Worm (Caenorhabditis elegans) whole organism, L4 larva: ENCODE data around the gene far-8.

Experiments
- D1046.2 ChIP-seq: fragments of 200-800 bp; sonication (Bioruptor generic); IDR thresholded peaks from 2 replicates; pipeline ENCODE4 v1.3.6; 2022; ENCODE audit warnings: missing genetic modification characterization, missing compliant biosample characterization
- F10B5.3 ChIP-seq: sonication (generic microtip); optimal IDR thresholded peaks from 2 replicates; lab custom pipeline; 2016; ENCODE audit warnings: mild to moderate bottlenecking, missing genetic modification characterization, missing compliant biosample characterization
- F49E8.2 ChIP-seq: sonication (generic microtip); optimal IDR thresholded peaks from 2 replicates; lab custom pipeline; 2016; ENCODE audit warnings: missing compliant biosample characterization, mild to moderate bottlenecking, missing genetic modification characterization, borderline replicate concordance
- T26A8.4 ChIP-seq: fragments of 200-800 bp; sonication (Bioruptor generic); IDR thresholded peaks from 2 replicates; pipeline ENCODE4 v1.3.6; 2022; ENCODE audit warnings: missing genetic modification characterization, missing compliant biosample characterization
- Y105C5A.15 ChIP-seq: fragments of 200-800 bp; sonication (Bioruptor generic); IDR thresholded peaks from 2 replicates; pipeline ENCODE4 v1.3.6; 2022; ENCODE audit warnings: missing genetic modification characterization, missing compliant biosample characterization
- Y48G9A.11 ChIP-seq: fragments of 200-800 bp; sonication (Bioruptor generic); IDR thresholded peaks from 2 replicates; pipeline ENCODE4 v1.3.6; 2022; ENCODE audit warnings: missing genetic modification reagents, missing genetic modification characterization, missing compliant biosample characterization
- Y5F2A.4 ChIP-seq: fragments of 200-800 bp; sonication (Bioruptor generic); optimal IDR thresholded peaks from 2 replicates; lab custom pipeline; 2018; ENCODE audit warnings: mild to moderate bottlenecking, missing genetic modification characterization, missing compliant biosample characterization
- Y75B8A.6 ChIP-seq: fragments of 200-800 bp; sonication (Bioruptor generic); IDR thresholded peaks from 2 replicates; pipeline ENCODE4 v1.3.6; 2022; ENCODE audit warnings: missing genetic modification reagents, missing genetic modification characterization, missing compliant biosample characterization
- ZK546.5 ChIP-seq, 2 experiments: sonication (generic microtip); optimal IDR thresholded peaks; 2 replicates each; lab custom pipeline; 2017; ENCODE audit warnings: missing biosample characterization in 2 of 2, missing genetic modification characterization in 2 of 2
- aly-2 ChIP-seq: sonication (generic microtip); optimal IDR thresholded peaks from 2 replicates; lab custom pipeline; 2018; ENCODE audit warnings: missing biosample characterization, missing genetic modification characterization
- ama-1 ChIP-seq: fragments of 150-350 bp; optimal IDR thresholded peaks from 2 replicates; lab custom pipeline; 2014; ENCODE audit warnings: inconsistent platforms, mixed read lengths
- attf-4 ChIP-seq: sonication (generic microtip); optimal IDR thresholded peaks from 3 replicates; lab custom pipeline; 2017; ENCODE audit warnings: missing biosample characterization, missing genetic modification characterization
- ceh-20 ChIP-seq: fragments of 200-800 bp; sonication (Bioruptor generic); IDR thresholded peaks from 2 replicates; pipeline ENCODE4 v1.3.6; 2022; ENCODE audit warnings: missing genetic modification reagents, missing genetic modification characterization, missing compliant biosample characterization
- ceh-28 ChIP-seq: fragments of 150-350 bp; optimal IDR thresholded peaks from 2 replicates; lab custom pipeline; 2014; ENCODE audit warnings: missing biosample characterization, missing genetic modification reagents, missing genetic modification characterization
- ceh-44 ChIP-seq: fragments of 200-800 bp; sonication (Bioruptor generic); IDR thresholded peaks from 2 replicates; pipeline ENCODE4 v1.3.6; 2022; ENCODE audit warnings: missing genetic modification reagents, missing genetic modification characterization, missing compliant biosample characterization
- ces-1 ChIP-seq: fragments of 150-350 bp; sonication (generic microtip); optimal IDR thresholded peaks from 4 replicates; lab custom pipeline; 2014; ENCODE audit warnings: missing biosample characterization, missing genetic modification reagents, missing genetic modification characterization
- cey-2 ChIP-seq: sonication (generic microtip); optimal IDR thresholded peaks from 3 replicates; lab custom pipeline; 2017; ENCODE audit warnings: missing genetic modification characterization, mild to moderate bottlenecking, missing compliant biosample characterization, antibody characterized with exemption, borderline replicate concordance; ENCODE audit not compliant: insufficient read depth
- daf-16 ChIP-seq, 3 experiments: sonication (generic microtip); optimal IDR thresholded peaks; 2 replicates each; lab custom pipeline; 2016 to 2017; ENCODE audit warnings: missing genetic modification characterization in 3 of 3, missing genetic modification reagents in 3 of 3, mild to moderate bottlenecking in 2 of 3, missing compliant biosample characterization in 2 of 3, missing biosample characterization in 1 of 3, moderate library complexity in 1 of 3
- dmd-6 ChIP-seq: fragments of 200-800 bp; sonication (Bioruptor generic); IDR thresholded peaks from 2 replicates; pipeline ENCODE4 v1.3.6; 2022; ENCODE audit warnings: missing genetic modification reagents, missing genetic modification characterization, missing compliant biosample characterization
- dmd-8 ChIP-seq: fragments of 200-800 bp; sonication (Bioruptor generic); IDR thresholded peaks from 2 replicates; pipeline ENCODE4 v1.3.6; 2022; ENCODE audit warnings: missing genetic modification characterization, missing compliant biosample characterization
- dmd-9 ChIP-seq: fragments of 200-800 bp; sonication (Bioruptor generic); IDR thresholded peaks from 2 replicates; pipeline ENCODE4 v1.3.6; 2022; ENCODE audit warnings: missing genetic modification reagents, missing genetic modification characterization, missing compliant biosample characterization
- duxl-1 ChIP-seq: sonication (generic microtip); optimal IDR thresholded peaks from 2 replicates; lab custom pipeline; 2016; ENCODE audit warnings: mild to moderate bottlenecking, missing genetic modification characterization, moderate library complexity, missing compliant biosample characterization; ENCODE audit not compliant: poor library complexity
- egl-43 ChIP-seq: fragments of 200-800 bp; sonication (Bioruptor generic); IDR thresholded peaks from 2 replicates; pipeline ENCODE4 v1.3.6; 2022; ENCODE audit warnings: missing genetic modification reagents, missing genetic modification characterization, missing compliant biosample characterization
- fkh-10 ChIP-seq: fragments of 150-350 bp; optimal IDR thresholded peaks from 2 replicates; lab custom pipeline; 2014; ENCODE audit warnings: missing biosample characterization, missing genetic modification reagents, missing genetic modification characterization
- fos-1 ChIP-seq: fragments of 150-350 bp; optimal IDR thresholded peaks from 2 replicates; lab custom pipeline; 2014; ENCODE audit warnings: missing biosample characterization, missing genetic modification characterization
- gei-8 ChIP-seq: fragments of 200-800 bp; sonication (Bioruptor generic); optimal IDR thresholded peaks from 2 replicates; lab custom pipeline; 2018; ENCODE audit warnings: mild to moderate bottlenecking, missing genetic modification characterization, missing compliant biosample characterization
- hlh-11 ChIP-seq: fragments of 200-800 bp; sonication (Bioruptor generic); optimal IDR thresholded peaks from 2 replicates; lab custom pipeline; 2018; ENCODE audit warnings: mild to moderate bottlenecking, missing genetic modification characterization, missing compliant biosample characterization
- hlh-30 ChIP-seq: sonication (generic microtip); optimal IDR thresholded peaks from 2 replicates; lab custom pipeline; 2017; ENCODE audit warnings: antibody characterized with exemption, mild to moderate bottlenecking, missing genetic modification characterization, missing compliant biosample characterization; ENCODE audit not compliant: insufficient read depth
- hmg-1.1 ChIP-seq: fragments of 200-800 bp; sonication (Bioruptor generic); IDR thresholded peaks from 2 replicates; pipeline ENCODE4 v1.3.6; 2022; ENCODE audit warnings: missing genetic modification reagents, missing genetic modification characterization, missing compliant biosample characterization
- lir-3 ChIP-seq: sonication (generic microtip); optimal IDR thresholded peaks from 2 replicates; lab custom pipeline; 2016; ENCODE audit warnings: mild to moderate bottlenecking, missing genetic modification characterization, missing compliant biosample characterization
- lsy-2 ChIP-seq, 2 experiments: fragments of 150-350 bp in 1 of 2; sonication (generic microtip) in 1 of 2; optimal IDR thresholded peaks; 2 replicates each; lab custom pipeline; 2014 to 2017; ENCODE audit warnings: missing biosample characterization in 2 of 2, missing genetic modification characterization in 2 of 2
- madf-5 ChIP-seq, 2 experiments: fragments of 200-800 bp; sonication (Bioruptor generic); IDR thresholded peaks; 2 replicates each; pipeline ENCODE4 v1.3.6; 2022; ENCODE audit warnings: missing compliant biosample characterization in 2 of 2, missing genetic modification characterization in 2 of 2
- madf-9 ChIP-seq: fragments of 200-800 bp; sonication (Bioruptor generic); conservative IDR thresholded peaks from 2 replicates; pipeline ENCODE4 v1.3.6; 2022; ENCODE audit warnings: missing genetic modification reagents, missing genetic modification characterization, missing compliant biosample characterization
- mep-1 ChIP-seq: fragments of 150-350 bp; sonication (generic microtip); optimal IDR thresholded peaks from 3 replicates; lab custom pipeline; 2014; ENCODE audit warnings: missing biosample characterization, missing genetic modification characterization
- mxl-2 ChIP-seq: fragments of 200-800 bp; sonication (Bioruptor generic); conservative IDR thresholded peaks from 2 replicates; pipeline ENCODE4 v1.3.6; 2022; ENCODE audit warnings: missing genetic modification reagents, missing genetic modification characterization, missing compliant biosample characterization
- nhr-10 ChIP-seq: fragments of 150-350 bp; optimal IDR thresholded peaks from 2 replicates; lab custom pipeline; 2014; ENCODE audit warnings: missing biosample characterization, missing genetic modification characterization
- nhr-11 ChIP-seq: fragments of 150-350 bp; optimal IDR thresholded peaks from 2 replicates; lab custom pipeline; 2014; ENCODE audit warnings: missing biosample characterization, missing genetic modification characterization
- nhr-111 ChIP-seq: fragments of 200-800 bp; sonication (Bioruptor generic); optimal IDR thresholded peaks from 2 replicates; lab custom pipeline; 2018; ENCODE audit warnings: mild to moderate bottlenecking, missing genetic modification characterization, missing compliant biosample characterization
- nhr-237 ChIP-seq: sonication (generic microtip); optimal IDR thresholded peaks from 2 replicates; lab custom pipeline; 2017; ENCODE audit warnings: missing biosample characterization, missing genetic modification characterization
- nhr-25 ChIP-seq: sonication (generic microtip); optimal IDR thresholded peaks from 2 replicates; lab custom pipeline; 2017; ENCODE audit warnings: missing genetic modification characterization, mild to moderate bottlenecking, missing compliant biosample characterization, antibody characterized with exemption, moderate library complexity, borderline replicate concordance; ENCODE audit not compliant: insufficient read depth
- nhr-76 ChIP-seq: fragments of 150-350 bp; optimal IDR thresholded peaks from 2 replicates; lab custom pipeline; 2014; ENCODE audit warnings: missing biosample characterization, missing genetic modification characterization
- nhr-77 ChIP-seq: fragments of 150-350 bp; optimal IDR thresholded peaks from 2 replicates; lab custom pipeline; 2014; ENCODE audit warnings: missing biosample characterization, missing genetic modification characterization
- pha-4 ChIP-seq, 2 experiments: fragments of 150-350 bp in 1 of 2; fragments of 200-800 bp in 1 of 2; sonication (Bioruptor generic) in 1 of 2; IDR thresholded peaks in 1 of 2; optimal IDR thresholded peaks in 1 of 2; 2 replicates each; pipeline versions ENCODE4 v1.3.6 to Lab custom; 2014 to 2022; ENCODE audit warnings: missing genetic modification characterization in 2 of 2, missing genetic modification reagents in 2 of 2, missing biosample characterization in 1 of 2, missing compliant biosample characterization in 1 of 2
- pqm-1 ChIP-seq: sonication (generic microtip); optimal IDR thresholded peaks from 2 replicates; lab custom pipeline; 2017; ENCODE audit warnings: missing biosample characterization, missing genetic modification characterization
- rbr-2 ChIP-seq: sonication (generic microtip); optimal IDR thresholded peaks from 2 replicates; lab custom pipeline; 2016; ENCODE audit warnings: missing genotype, missing genetic modification characterization, missing compliant biosample characterization
- sdz-12 ChIP-seq: fragments of 200-800 bp; sonication (Bioruptor generic); optimal IDR thresholded peaks from 2 replicates; lab custom pipeline; 2018; ENCODE audit warnings: mild to moderate bottlenecking, missing genetic modification characterization, missing compliant biosample characterization
- skn-1 ChIP-seq: fragments of 150-350 bp; optimal IDR thresholded peaks from 2 replicates; lab custom pipeline; 2014; ENCODE audit warnings: missing biosample characterization, missing genetic modification characterization
- unc-39 ChIP-seq: sonication (generic microtip); optimal IDR thresholded peaks from 2 replicates; lab custom pipeline; 2017; ENCODE audit warnings: missing biosample characterization, missing genetic modification characterization
- vab-7 ChIP-seq: fragments of 200-800 bp; sonication (Bioruptor generic); IDR thresholded peaks from 2 replicates; pipeline ENCODE4 v1.3.6; 2022; ENCODE audit warnings: missing genetic modification reagents, missing genetic modification characterization, missing compliant biosample characterization
- zfp-3 ChIP-seq: fragments of 200-800 bp; sonication (Bioruptor generic); conservative IDR thresholded peaks from 2 replicates; pipeline ENCODE4 v1.3.6; 2022; ENCODE audit warnings: missing genetic modification reagents, missing genetic modification characterization, missing compliant biosample characterization

Gene far-8

DNA sequence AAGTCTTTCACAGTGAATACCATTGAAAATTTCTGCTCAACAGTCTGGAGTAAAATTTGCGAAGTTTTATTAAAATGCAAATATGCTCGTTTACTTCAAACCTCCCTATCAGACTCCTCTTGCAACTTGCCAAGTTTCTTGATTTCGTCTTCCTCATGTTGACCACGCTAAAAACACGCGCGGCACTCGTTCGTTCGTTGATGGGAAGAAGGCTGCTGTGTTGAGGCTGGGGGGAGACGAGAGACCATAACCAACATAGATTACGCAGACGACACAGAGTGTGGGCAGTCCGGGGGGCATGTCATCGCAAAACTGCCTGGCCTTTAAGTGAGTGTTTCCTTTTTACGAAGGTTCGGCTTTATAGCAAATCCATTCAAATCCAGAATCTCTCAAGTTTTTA is 1.3 kb downstream of the far-8 start (continued):
- no peak for TF ChIP-seq zfp-3
- TF ChIP-seq attf-4 = no peak
- TF ChIP-seq lsy-2 (tag; optimal IDR thresholded peaks at IDR 0.05; lab: Kevin White, UChicago) = peak in 1 of 2 experiments; percentile 28
- no peak for TF ChIP-seq T26A8.4 (GFP tag; lab: Robert Waterston, UW)
- peak; percentile 42; the same call in 1 of the 2 replicates for TF ChIP-seq madf-9 (GFP tag; lab: Robert Waterston, UW)
- peak; percentile 77 for TF ChIP-seq hlh-30 (tag; lab: Kevin White, UChicago)
- TF ChIP-seq ces-1 (GFP tag; lab: Kevin White, UChicago) = no peak
- no peak for TF ChIP-seq duxl-1 (tag; lab: Kevin White, UChicago)
- peak; percentile 44; the same call in 1 of the 2 replicates for TF ChIP-seq mxl-2 (GFP tag; lab: Robert Waterston, UW)
- TF ChIP-seq D1046.2 = no peak
- TF ChIP-seq fos-1 (tag; lab: Kevin White, UChicago) = no peak
- 0 out of 2 replicates have a peak, but pooled peaks have one; percentile 35 for TF ChIP-seq ceh-20 (GFP tag; lab: Robert Waterston, UW)
- no peak for TF ChIP-seq Y48G9A.11 (GFP tag; lab: Robert Waterston, UW)
- TF ChIP-seq rbr-2 = no peak
- no peak for TF ChIP-seq F10B5.3 (tag; lab: Kevin White, UChicago)
- no peak for TF ChIP-seq ama-1 (lab: Kevin White, UChicago)
- no peak for TF ChIP-seq cey-2 (tag; lab: Kevin White, UChicago)
- TF ChIP-seq Y105C5A.15 = no peak
- no peak for TF ChIP-seq lir-3
- TF ChIP-seq aly-2 (tag; lab: Kevin White, UChicago) = no peak
- no peak for TF ChIP-seq nhr-111
- TF ChIP-seq nhr-25 (tag; lab: Kevin White, UChicago) = no peak
- no peak for TF ChIP-seq egl-43 (GFP tag; lab: Robert Waterston, UW)
- no peak for TF ChIP-seq dmd-8 (GFP tag; lab: Robert Waterston, UW)
- no peak for TF ChIP-seq skn-1 (tag; lab: Kevin White, UChicago)
- peak; percentile 65 for TF ChIP-seq hlh-11 (tag; lab: Kevin White, UChicago)
- no peak for TF ChIP-seq pqm-1 (tag; lab: Kevin White, UChicago)
- no peak for TF ChIP-seq dmd-9 (GFP tag; lab: Robert Waterston, UW)
- no peak for TF ChIP-seq nhr-76 (tag; lab: Kevin White, UChicago)
- no peak for TF ChIP-seq unc-39 (tag; lab: Kevin White, UChicago)
- TF ChIP-seq gei-8 (GFP tag; lab: Kevin White, UChicago) = no peak
- TF ChIP-seq ZK546.5 (tag; optimal IDR thresholded peaks at IDR 0.05; lab: Kevin White, UChicago) = no peak
- no peak for TF ChIP-seq pha-4 (GFP tag; IDR thresholded peaks at IDR 0.05; lab: Robert Waterston, UW)
- TF ChIP-seq pha-4 (tag; optimal IDR thresholded peaks at IDR 0.05; lab: Kevin White, UChicago) = no peak
- TF ChIP-seq dmd-6 (GFP tag; lab: Robert Waterston, UW) = peak; percentile 53
- TF ChIP-seq daf-16 (GFP tag; optimal IDR thresholded peaks at IDR 0.05; lab: Kevin White, UChicago) = no peak
- peak; percentile 68 for TF ChIP-seq daf-16 (tag; optimal IDR thresholded peaks at IDR 0.05; lab: Kevin White, UChicago)
- TF ChIP-seq sdz-12 = no peak
- no peak for TF ChIP-seq madf-5 (GFP tag; IDR thresholded peaks at IDR 0.05; lab: Robert Waterston, UW)
- TF ChIP-seq nhr-10 (tag; lab: Kevin White, UChicago) = no peak
- no peak for TF ChIP-seq ceh-28
- TF ChIP-seq mep-1 (tag; lab: Kevin White, UChicago) = peak; percentile 57
- TF ChIP-seq nhr-11 (tag; lab: Kevin White, UChicago) = peak; percentile 18
- TF ChIP-seq vab-7 (GFP tag; lab: Robert Waterston, UW) = no peak
- no peak for TF ChIP-seq nhr-77
- no peak for TF ChIP-seq Y5F2A.4 (GFP tag; lab: Kevin White, UChicago)
- TF ChIP-seq F49E8.2 (tag; lab: Kevin White, UChicago) = no peak
- no peak for TF ChIP-seq ceh-44 (GFP tag; lab: Robert Waterston, UW)
- peak; percentile 54 for TF ChIP-seq hmg-1.1 (GFP tag; lab: Robert Waterston, UW)
- TF ChIP-seq fkh-10 (GFP tag; lab: Kevin White, UChicago) = no peak
- TF ChIP-seq Y75B8A.6 (GFP tag; lab: Robert Waterston, UW) = no peak
- no peak for TF ChIP-seq nhr-237 (tag; lab: Kevin White, UChicago)
